Worm (Caenorhabditis elegans): ENCODE measurements around the gene K02A2.5.

The K02A2.5 gene

DNA sequence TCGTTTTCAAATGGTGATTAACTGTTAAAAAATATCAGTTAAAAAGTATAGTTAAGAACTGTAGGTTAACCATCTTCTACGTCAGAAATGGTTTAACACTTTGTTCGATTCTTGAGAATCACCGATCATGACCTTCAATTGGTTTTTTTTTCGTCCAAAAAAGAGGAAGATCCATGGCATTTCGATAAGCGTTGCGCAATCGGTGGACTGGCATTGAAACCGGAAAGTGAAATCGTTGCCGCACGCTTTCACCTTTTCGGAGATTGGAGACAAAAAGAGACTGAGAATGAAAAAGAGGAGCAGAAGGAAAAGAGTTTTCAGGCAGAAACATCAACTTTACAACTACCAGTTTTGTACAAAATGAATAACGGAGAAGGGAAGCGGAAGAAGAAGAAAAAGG is 6.6 kb downstream of the K02A2.5 start:
- TF ChIP-seq dao-5 (tag; optimal IDR thresholded peaks at IDR 0.05) (no peak), W03F9.2 (tag; optimal IDR thresholded peaks at IDR 0.05) (no peak), him-1 (tag; optimal IDR thresholded peaks at IDR 0.05) (no peak)

DNA sequence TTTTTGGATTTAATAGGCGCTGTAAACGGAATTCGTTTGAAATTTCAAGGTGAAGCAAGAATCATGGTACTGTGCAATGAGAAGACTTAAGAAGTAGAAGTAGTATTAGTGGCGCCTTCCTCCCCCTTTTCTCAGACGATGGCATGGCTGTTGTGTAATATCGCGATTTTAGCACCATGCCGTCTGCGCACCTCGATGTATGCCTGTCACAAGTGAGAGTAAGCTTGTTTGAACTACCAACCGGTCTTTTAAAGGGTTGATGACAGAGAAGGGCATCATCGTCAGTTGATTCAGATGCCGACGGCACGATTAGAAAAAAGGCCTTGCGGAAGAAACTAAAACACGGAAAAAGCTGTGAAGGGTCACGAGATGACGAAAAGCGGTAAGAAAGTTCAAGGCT is 7.8 kb downstream of the K02A2.5 start:
- TF ChIP-seq dao-5 (tag; optimal IDR thresholded peaks at IDR 0.05), result no peak
- no peak for TF ChIP-seq W03F9.2 (tag; optimal IDR thresholded peaks at IDR 0.05)
- no peak for TF ChIP-seq him-1 (tag; optimal IDR thresholded peaks at IDR 0.05)

DNA sequence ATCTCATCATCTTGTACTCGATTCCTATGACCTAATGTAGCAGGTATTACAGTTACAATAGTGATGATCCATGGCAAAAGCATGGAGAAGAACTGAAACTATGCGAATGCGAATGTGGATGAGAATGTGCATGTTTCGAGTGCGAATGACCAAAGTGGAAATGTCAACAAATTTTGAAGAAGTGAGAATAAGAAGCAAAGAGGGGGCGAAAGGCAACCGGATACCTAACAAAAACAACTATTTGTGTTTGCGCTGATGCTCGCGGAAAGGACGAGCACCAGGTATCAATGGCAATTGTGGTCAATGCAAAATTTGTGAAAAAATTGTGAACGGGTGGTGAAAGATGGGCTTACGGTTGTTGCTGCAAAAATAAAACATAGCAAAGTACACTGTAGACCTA is 9.2 kb downstream of the K02A2.5 start, which contains the start of gene nas-7:
Gene nas-7, minus strand, starts transcription at position 101 of the 400 bp plus-strand sequence.
- no peak for TF ChIP-seq dao-5 (tag; optimal IDR thresholded peaks at IDR 0.05)

DNA sequence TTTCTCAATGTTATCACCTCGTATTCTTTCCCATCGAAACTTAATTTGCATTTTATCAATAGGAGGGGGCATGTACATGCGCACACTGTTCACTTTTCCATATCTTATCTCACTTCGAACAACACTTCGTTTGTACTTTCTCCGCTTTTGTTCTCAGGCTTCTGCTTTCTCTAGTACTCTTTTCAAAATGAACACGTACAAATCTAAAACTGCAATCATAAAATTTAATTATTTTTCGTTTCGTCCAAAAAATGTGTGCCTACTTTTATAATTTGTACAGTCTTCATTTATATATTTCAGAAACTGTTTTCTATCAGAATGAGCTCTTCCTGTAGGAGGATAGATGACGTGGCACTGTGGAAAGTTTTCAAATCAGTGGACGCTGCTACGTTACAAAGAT is 13.1 kb downstream of the K02A2.5 start, which contains the start of gene C07D10.1:
Gene C07D10.1, plus strand, starts transcription at position 301 of the 400 bp plus-strand sequence.
- TF ChIP-seq W03F9.2 (tag; optimal IDR thresholded peaks at IDR 0.05) (no peak), dao-5 (tag; optimal IDR thresholded peaks at IDR 0.05) (no peak), him-1 (tag; optimal IDR thresholded peaks at IDR 0.05) (no peak)

DNA sequence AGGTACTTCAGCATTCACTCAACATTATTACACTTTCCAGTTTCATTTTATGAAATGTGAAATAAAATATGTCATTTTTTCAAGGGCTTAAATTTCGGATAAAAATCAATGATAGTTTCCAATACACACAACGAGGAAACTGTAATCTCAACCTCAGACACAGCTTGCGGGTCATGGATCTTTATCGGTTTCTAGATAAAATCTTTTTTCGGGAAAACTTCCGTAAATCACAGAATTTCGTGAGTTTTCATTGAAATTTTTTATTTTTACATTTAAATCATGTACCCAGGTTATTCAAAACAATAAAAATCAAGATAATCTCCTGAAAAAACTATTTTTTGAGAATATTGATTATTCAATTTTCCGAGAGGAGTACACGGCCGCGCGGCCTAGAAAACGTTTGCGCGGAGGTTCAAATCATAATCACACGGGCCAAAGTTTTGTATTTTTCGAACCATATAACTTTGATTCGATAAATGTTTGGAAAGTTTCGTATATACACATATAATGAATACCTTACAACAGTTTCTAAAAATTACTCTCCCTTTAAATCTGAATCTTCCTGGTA is 14.5 kb downstream of the K02A2.5 start:
- TF ChIP-seq him-1 (tag; optimal IDR thresholded peaks at IDR 0.05) (peak; percentile 9), dao-5 (tag; optimal IDR thresholded peaks at IDR 0.05) (no peak)

DNA sequence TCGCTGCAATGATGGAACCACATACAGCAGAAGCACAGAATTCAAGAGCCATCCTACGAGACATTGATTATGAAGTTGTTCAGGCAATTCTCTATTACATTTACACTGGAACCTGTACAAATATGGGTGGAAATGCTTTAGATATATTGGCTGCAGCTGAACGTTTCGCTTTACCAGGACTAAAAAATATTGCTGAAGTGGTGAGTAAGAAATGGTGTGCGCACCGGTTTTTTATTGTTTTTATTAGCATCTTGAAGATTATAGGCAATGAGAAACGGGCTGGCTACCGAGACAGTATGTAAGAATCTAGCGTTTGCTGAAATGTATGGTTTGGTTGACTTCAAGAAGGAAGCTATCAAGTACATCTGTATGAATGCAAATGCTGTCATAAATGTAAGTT is 15.7 kb downstream of the K02A2.5 start:
- TF ChIP-seq him-1 (tag; optimal IDR thresholded peaks at IDR 0.05) (no peak), W03F9.2 (tag; optimal IDR thresholded peaks at IDR 0.05) (no peak), dao-5 (tag; optimal IDR thresholded peaks at IDR 0.05) (no peak)

DNA sequence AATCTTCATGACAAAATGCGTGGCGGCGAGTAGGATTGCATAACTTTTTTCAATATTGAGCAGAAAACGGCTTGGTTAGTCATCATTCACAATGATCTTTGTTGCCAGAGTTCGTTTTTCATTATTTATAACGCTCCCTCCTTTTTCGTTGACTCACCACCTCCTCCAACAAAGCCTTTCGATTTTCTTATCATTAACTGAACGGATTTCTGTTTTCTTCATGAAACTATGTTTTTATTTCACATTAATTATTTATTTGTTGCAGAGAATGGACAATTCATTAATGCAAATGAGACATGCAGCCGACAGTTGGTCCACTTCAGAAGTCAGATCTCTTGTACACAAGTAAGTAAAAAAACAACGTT is 17.2 kb downstream of the K02A2.5 start, which contains the start of gene bath-44:
Gene bath-44, plus strand, starts transcription at position 266 of the 365 bp plus-strand sequence.
- no peak for TF ChIP-seq him-1 (tag; optimal IDR thresholded peaks at IDR 0.05)
- TF ChIP-seq dao-5 (tag; optimal IDR thresholded peaks at IDR 0.05), result no peak
- no peak for TF ChIP-seq W03F9.2 (tag; optimal IDR thresholded peaks at IDR 0.05)

DNA sequence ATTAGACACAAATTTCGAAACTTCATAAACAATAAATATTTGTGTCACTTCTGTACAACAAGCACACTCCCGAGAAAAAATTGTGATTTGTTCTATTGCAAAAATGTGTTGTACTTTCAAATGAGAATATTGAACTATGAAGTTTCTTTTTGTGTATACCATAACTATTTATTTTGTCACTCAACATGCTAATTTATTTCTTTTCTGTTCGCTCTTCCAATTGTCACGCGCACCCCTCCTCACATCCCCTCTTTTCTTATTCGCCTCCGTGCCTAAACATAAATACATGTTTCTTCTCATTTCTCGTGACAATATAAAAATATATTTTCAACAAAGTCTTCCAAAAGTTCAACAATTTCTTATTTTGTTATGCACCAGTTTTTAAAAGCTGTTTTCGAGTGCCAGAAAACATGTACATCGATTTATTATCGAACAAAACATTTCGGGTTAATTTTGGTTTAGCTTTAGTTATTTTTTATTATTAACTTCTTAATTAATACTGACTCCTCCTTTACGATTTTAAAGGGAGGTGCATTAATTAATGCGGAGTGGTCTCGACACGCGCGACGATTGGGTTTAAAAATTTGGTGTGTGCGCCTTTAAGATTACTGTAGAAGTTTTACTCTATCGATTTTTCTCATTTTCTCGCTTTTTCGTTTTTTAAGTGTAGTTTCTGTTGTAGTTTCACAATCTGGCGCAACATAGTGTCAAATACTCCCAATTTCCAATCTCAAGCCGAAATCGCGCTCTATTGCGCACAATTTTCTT is 17.7 kb downstream of the K02A2.5 start:
- peak; percentile 10 for TF ChIP-seq W03F9.2 (tag; optimal IDR thresholded peaks at IDR 0.05)
- TF ChIP-seq dao-5 (tag; optimal IDR thresholded peaks at IDR 0.05), result no peak

DNA sequence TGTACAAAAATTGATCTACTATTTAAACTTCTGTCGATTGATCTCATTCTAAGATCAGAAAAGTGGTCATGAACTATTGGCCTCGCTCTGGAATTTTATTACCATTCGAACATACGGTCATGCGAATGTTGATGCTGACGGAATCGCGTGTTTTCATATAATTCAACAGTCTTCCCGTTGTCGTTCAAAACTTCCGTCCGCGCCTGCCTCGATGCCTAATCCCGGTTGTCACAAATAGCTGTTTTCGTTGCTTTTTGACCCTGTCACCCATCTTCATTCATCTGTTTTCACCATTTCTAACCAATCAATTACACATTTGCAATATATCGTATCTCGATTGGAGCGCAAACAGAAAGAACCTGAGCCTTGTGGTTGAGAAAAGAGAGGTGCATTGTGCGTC is 18.4 kb downstream of the K02A2.5 start:
- no peak for TF ChIP-seq W03F9.2 (tag; optimal IDR thresholded peaks at IDR 0.05)
- no peak for TF ChIP-seq him-1 (tag; optimal IDR thresholded peaks at IDR 0.05)
- TF ChIP-seq dao-5 (tag; optimal IDR thresholded peaks at IDR 0.05), result no peak

DNA sequence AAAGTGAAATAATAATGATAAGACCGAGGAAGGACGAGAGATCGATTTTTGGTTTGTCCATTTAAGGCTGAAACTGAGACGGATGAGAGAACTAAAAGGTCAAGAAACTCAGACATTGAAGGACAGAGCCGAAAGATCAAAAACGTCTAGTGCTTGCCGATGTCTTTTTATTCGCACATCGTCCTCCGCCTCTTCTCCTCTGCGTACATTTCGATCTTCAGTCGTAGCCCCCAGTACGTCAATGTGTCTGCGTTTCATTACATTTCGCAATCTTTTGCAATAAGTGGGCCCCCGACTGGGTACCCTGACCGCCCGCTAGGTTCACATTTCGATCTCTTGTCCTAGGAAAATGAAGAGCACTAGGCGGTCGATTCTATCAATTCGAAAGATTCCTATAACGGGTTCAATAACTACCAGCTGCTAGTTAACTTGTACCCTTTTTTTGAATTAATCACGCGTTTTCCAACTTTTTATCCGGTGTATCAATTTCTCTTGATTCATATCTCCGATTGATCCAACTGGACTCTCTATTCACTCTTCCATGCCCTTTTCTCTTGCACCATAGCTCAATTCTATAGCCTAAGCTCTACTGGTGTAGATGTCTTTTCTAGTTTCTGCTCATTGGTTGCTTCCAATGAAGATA is 19.7 kb downstream of the K02A2.5 start:
- no peak for TF ChIP-seq him-1 (tag; optimal IDR thresholded peaks at IDR 0.05)
- TF ChIP-seq dao-5 (tag; optimal IDR thresholded peaks at IDR 0.05), result no peak
- TF ChIP-seq W03F9.2 (tag; optimal IDR thresholded peaks at IDR 0.05), result no peak

DNA sequence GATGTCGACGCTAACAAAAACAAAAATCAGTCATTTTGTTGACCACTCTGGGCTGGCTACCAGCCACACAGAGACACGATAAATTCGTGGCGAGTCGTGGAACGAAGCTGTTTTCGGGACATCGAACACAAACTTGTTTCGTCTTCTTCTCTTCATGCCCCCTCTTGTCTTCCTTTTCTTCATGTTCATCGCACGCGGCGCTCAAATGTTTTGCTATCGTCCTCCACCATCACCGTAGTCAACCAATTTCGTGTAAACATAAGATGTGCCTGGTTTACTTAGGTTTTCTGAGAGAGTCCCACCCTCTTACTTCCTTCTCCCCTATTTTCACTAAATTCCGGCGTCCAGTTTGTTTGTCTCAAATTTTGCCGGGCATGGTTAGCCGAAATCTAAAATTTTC is 21.5 kb downstream of the K02A2.5 start:
- TF ChIP-seq dao-5 (tag; optimal IDR thresholded peaks at IDR 0.05) (no peak), him-1 (tag; optimal IDR thresholded peaks at IDR 0.05) (no peak), W03F9.2 (tag; optimal IDR thresholded peaks at IDR 0.05) (no peak)

DNA sequence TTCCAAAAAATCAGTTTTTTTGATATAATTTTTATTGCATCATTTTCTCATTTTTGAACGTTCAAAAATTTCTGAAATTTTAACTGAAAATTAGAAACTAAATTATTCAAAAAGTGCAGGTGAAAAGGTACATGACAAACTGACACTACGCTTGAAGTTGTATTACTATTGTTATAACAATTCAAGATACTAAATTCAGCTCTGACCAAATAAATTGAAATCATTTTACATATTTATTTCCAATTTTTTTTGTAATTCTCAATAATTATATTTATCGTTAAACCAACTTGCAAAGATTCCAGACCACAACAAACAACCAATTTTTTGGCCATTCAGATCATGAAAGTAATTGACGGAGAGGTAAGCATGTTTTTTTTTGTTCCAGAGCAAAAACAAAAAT is 26.4 kb downstream of the K02A2.5 start, which contains the start of gene sre-3:
Gene sre-3, plus strand, starts transcription at position 301 of the 400 bp plus-strand sequence.
- TF ChIP-seq dao-5 (tag; optimal IDR thresholded peaks at IDR 0.05) (no peak), W03F9.2 (tag; optimal IDR thresholded peaks at IDR 0.05) (no peak), him-1 (tag; optimal IDR thresholded peaks at IDR 0.05) (no peak)

DNA sequence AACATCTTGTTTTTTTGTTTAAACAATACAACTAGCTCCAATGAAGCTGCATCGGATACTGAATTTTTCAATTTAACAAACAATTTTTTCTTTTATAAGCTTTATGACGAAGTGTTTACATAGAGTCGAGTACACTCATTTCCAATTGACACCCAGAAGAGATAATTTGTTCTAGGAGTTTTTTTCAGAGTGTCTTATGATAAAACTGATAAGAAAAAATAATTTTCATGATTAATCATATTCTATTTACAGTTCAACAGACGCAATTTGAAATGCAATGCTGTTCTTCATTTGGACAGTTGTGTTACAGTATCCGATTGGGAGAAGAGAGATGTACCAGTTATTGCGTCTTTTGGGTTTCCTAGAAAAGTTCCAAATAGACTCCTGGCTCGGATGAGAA is 29.9 kb downstream of the K02A2.5 start:
- no peak for TF ChIP-seq dao-5 (tag; optimal IDR thresholded peaks at IDR 0.05)
- no peak for TF ChIP-seq him-1 (tag; optimal IDR thresholded peaks at IDR 0.05)
- no peak for TF ChIP-seq W03F9.2 (tag; optimal IDR thresholded peaks at IDR 0.05)

DNA sequence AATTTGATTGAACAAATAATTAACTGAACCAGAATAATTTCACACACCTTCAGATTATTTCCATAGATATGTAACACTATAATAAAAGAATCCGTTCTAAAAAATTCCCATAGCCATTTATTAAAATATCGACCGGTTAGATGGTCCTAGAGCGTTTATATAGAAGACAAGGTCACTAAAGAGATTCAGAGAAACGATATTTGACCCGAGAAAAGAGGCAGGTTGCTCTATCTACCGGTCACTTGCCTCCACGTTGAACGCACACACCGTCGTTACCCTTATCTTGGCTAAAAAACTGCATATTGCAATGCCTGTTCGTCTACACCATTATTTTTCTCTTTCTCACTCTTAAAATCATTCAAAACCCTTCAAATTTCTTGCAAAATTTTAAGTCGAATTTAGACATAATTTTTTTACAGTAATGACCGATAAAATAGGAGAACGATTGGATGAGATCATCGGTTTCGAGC is 30.7 kb downstream of the K02A2.5 start, which contains the start of gene C07D10.5:
Gene C07D10.5, plus strand, starts transcription at position 420 of the 470 bp plus-strand sequence.
- no peak for TF ChIP-seq him-1 (tag; optimal IDR thresholded peaks at IDR 0.05)
- TF ChIP-seq W03F9.2 (tag; optimal IDR thresholded peaks at IDR 0.05), result no peak
- TF ChIP-seq dao-5 (tag; optimal IDR thresholded peaks at IDR 0.05), result no peak

Data from whole organism, L4/young adult.